Worm (Caenorhabditis elegans): Measurements from ENCODE around the gene F45E1.2.

- no peak for TF ChIP-seq B0310.2 (tag; optimal IDR thresholded peaks at IDR 0.05)
- TF ChIP-seq flt-1 (GFP tag; IDR thresholded peaks at IDR 0.05) = no peak
- no peak for TF ChIP-seq ceh-13 (GFP tag; optimal IDR thresholded peaks at IDR 0.05)
- TF ChIP-seq hmg-4 (GFP tag; optimal IDR thresholded peaks at IDR 0.05) = no peak
- TF ChIP-seq ama-1 (optimal IDR thresholded peaks at IDR 0.05) = no peak
- TF ChIP-seq ceh-36 (tag; optimal IDR thresholded peaks at IDR 0.05) = no peak
- no peak for TF ChIP-seq tbx-11 (GFP tag; IDR thresholded peaks at IDR 0.05)
- no peak for TF ChIP-seq sea-1 (GFP tag; conservative IDR thresholded peaks at IDR 0.05)
- no peak for TF ChIP-seq aly-1 (tag; optimal IDR thresholded peaks at IDR 0.05)
- no peak for TF ChIP-seq hmbx-1 (tag; optimal IDR thresholded peaks at IDR 0.05)
- no peak for TF ChIP-seq tra-4 (tag; optimal IDR thresholded peaks at IDR 0.05)
- no peak for TF ChIP-seq ets-7 (tag; optimal IDR thresholded peaks at IDR 0.05)
Measured at ce11 chrX:8021609-8022008, 18.1 kb downstream of the F45E1.2 start.
